Fruit fly (Drosophila melanogaster): Measurements from ENCODE around the gene CG10469.

Gene CG10469

dm6 chr3L:6074975-6075692 is 18.0 kb downstream of the CG10469 start, which contains the start of the genes CG13295 and CG6610 (continued):
- TF ChIP-seq knrl (GFP tag; IDR thresholded peaks at IDR 0.05; ENCODE audit: partially characterized antibody) (no peak), CG15696 (tag; optimal IDR thresholded peaks at IDR 0.05) (peak; percentile 72), tx (GFP tag; optimal IDR thresholded peaks at IDR 0.05) (peak; percentile 18), Ssrp (tag; optimal IDR thresholded peaks at IDR 0.05) (peak; percentile 38), eyg (GFP tag; optimal IDR thresholded peaks at IDR 0.05) (no peak), CG17829 (tag; optimal IDR thresholded peaks at IDR 0.05) (peak; percentile 38), NfI (GFP tag; optimal IDR thresholded peaks at IDR 0.05) (peak; percentile 61), CG4424 (GFP tag; optimal IDR thresholded peaks at IDR 0.05) (peak; percentile 43), CG14710 (tag; optimal IDR thresholded peaks at IDR 0.05) (peak; percentile 67), CG15269 (tag; optimal IDR thresholded peaks at IDR 0.05) (peak; percentile 69), tup (GFP tag; optimal IDR thresholded peaks at IDR 0.05) (no peak), run (tag; optimal IDR thresholded peaks at IDR 0.05) (no peak), CG7745 (tag; optimal IDR thresholded peaks at IDR 0.05) (no peak), Antp (GFP tag; optimal IDR thresholded peaks at IDR 0.05) (peak; percentile 21), CG4854 (GFP tag; optimal IDR thresholded peaks at IDR 0.05) (peak; percentile 16), CG2116 (GFP tag; optimal IDR thresholded peaks at IDR 0.05) (peak; percentile 41), shn (GFP tag; optimal IDR thresholded peaks at IDR 0.05) (peak; percentile 19), Neu2 (GFP tag; optimal IDR thresholded peaks at IDR 0.05; ENCODE audit: borderline replicate concordance) (no peak), CG15011 (GFP tag; optimal IDR thresholded peaks at IDR 0.05) (peak; percentile 36), Gsc (GFP tag; IDR thresholded peaks at IDR 0.05) (no peak), Lim3 (GFP tag; IDR thresholded peaks at IDR 0.05) (no peak), lab (GFP tag; optimal IDR thresholded peaks at IDR 0.05) (peak; percentile 61), CoRest (tag; optimal IDR thresholded peaks at IDR 0.05) (peak; percentile 83), HLH4C (GFP tag; IDR thresholded peaks at IDR 0.05; ENCODE audit: partially characterized antibody) (no peak), CG10959 (GFP tag; IDR thresholded peaks at IDR 0.05) (no peak), CG18011 (GFP tag; optimal IDR thresholded peaks at IDR 0.05) (peak; percentile 13), NFAT (GFP tag; IDR thresholded peaks at IDR 0.05) (0 out of 2 replicates have a peak, but pooled peaks have one; percentile 5), CG12219 (GFP tag; optimal IDR thresholded peaks at IDR 0.05) (peak; percentile 4), lmd (GFP tag; IDR thresholded peaks at IDR 0.05) (peak; percentile 58; the same call in 1 of the 2 replicates), Dek (tag; optimal IDR thresholded peaks at IDR 0.05) (peak; percentile 55), CG11696 (GFP tag; IDR thresholded peaks at IDR 0.05) (no peak), dan (GFP tag; IDR thresholded peaks at IDR 0.05) (no peak), Atf3 (GFP tag; optimal IDR thresholded peaks at IDR 0.05) (no peak), peb (GFP tag; IDR thresholded peaks at IDR 0.05) (0 out of 2 replicates have a peak, but pooled peaks have one; percentile 14), H15 (GFP tag; IDR thresholded peaks at IDR 0.05) (peak; percentile 20; the same call in 1 of the 3 replicates), nerfin-2 (GFP tag; IDR thresholded peaks at IDR 0.05; ENCODE audit: partially characterized antibody) (no peak), bsh (GFP tag; optimal IDR thresholded peaks at IDR 0.05) (peak in 1 of 2 experiments; percentile 39), Myb (GFP tag; optimal IDR thresholded peaks at IDR 0.05) (no peak), CG31224 (GFP tag; IDR thresholded peaks at IDR 0.05) (no peak), Aef1 (GFP tag; IDR thresholded peaks at IDR 0.05) (peak; percentile 46; the same call in 1 of the 3 replicates), ap (GFP tag; IDR thresholded peaks at IDR 0.05) (no peak), exex (tag; optimal IDR thresholded peaks at IDR 0.05) (peak; percentile 31), toy (GFP tag; IDR thresholded peaks at IDR 0.05) (no peak), CG18262 (tag; optimal IDR thresholded peaks at IDR 0.05) (peak; percentile 51), fd96Cb (tag; optimal IDR thresholded peaks at IDR 0.05) (peak; percentile 27), tna (GFP tag; IDR thresholded peaks at IDR 0.05; ENCODE audit: partially characterized antibody) (no peak), ro (GFP tag; IDR thresholded peaks at IDR 0.05) (no peak), NK7.1 (GFP tag; optimal IDR thresholded peaks at IDR 0.05) (no peak), CG7372 (GFP tag; IDR thresholded peaks at IDR 0.05) (peak; percentile 58; the same call in 1 of the 2 replicates)
